Worm (Caenorhabditis elegans) whole organism, L3 larva: ENCODE results near the gene ifa-4.

ENCODE experiments used
- R02D3.7 ChIP-seq: fragments of 150-350 bp; optimal IDR thresholded peaks from 2 replicates; lab custom pipeline; 2014; ENCODE audit warnings: missing biosample characterization, missing genetic modification characterization
- ZK546.5 ChIP-seq: sonication (generic microtip); optimal IDR thresholded peaks from 2 replicates; lab custom pipeline; 2017; ENCODE audit warnings: missing biosample characterization, missing genetic modification characterization
- aly-2 ChIP-seq: fragments of 150-350 bp; optimal IDR thresholded peaks from 2 replicates; lab custom pipeline; 2014; ENCODE audit warnings: missing biosample characterization, missing genetic modification characterization
- ama-1 ChIP-seq: fragments of 150-350 bp; optimal IDR thresholded peaks from 2 replicates; lab custom pipeline; 2018
- ceh-16 ChIP-seq: sonication (generic microtip); optimal IDR thresholded peaks from 2 replicates; lab custom pipeline; 2017; ENCODE audit warnings: missing biosample characterization, missing genetic modification characterization
- ceh-82 ChIP-seq: fragments of 150-350 bp; optimal IDR thresholded peaks from 2 replicates; lab custom pipeline; 2014; ENCODE audit warnings: missing biosample characterization, missing genetic modification characterization
- ceh-9 ChIP-seq: sonication (generic microtip); optimal IDR thresholded peaks from 2 replicates; lab custom pipeline; 2018; ENCODE audit warnings: missing biosample characterization, missing genetic modification characterization
- daf-12 ChIP-seq: fragments of 150-350 bp; optimal IDR thresholded peaks from 2 replicates; lab custom pipeline; 2014; ENCODE audit warnings: missing biosample characterization, missing genetic modification reagents, missing genetic modification characterization
- egl-27 ChIP-seq: sonication (generic microtip); optimal IDR thresholded peaks from 4 replicates; lab custom pipeline; 2017; ENCODE audit warnings: missing biosample characterization, missing genetic modification reagents, missing genetic modification characterization
- elt-1 ChIP-seq: fragments of 150-350 bp; optimal IDR thresholded peaks from 2 replicates; lab custom pipeline; 2014; ENCODE audit warnings: missing biosample characterization, missing genetic modification characterization
- fkh-10 ChIP-seq: sonication (generic microtip); optimal IDR thresholded peaks from 2 replicates; lab custom pipeline; 2017; ENCODE audit warnings: missing biosample characterization, missing genetic modification reagents, missing genetic modification characterization
- fkh-2 ChIP-seq: fragments of 150-350 bp; optimal IDR thresholded peaks from 2 replicates; lab custom pipeline; 2014; ENCODE audit warnings: missing biosample characterization, missing genetic modification reagents, missing genetic modification characterization
- fos-1 ChIP-seq: fragments of 150-350 bp; optimal IDR thresholded peaks from 2 replicates; lab custom pipeline; 2014; ENCODE audit warnings: missing biosample characterization, missing genetic modification characterization
- hmg-11 ChIP-seq: sonication (generic microtip); optimal IDR thresholded peaks from 2 replicates; lab custom pipeline; 2016; ENCODE audit warnings: missing genetic modification characterization, missing compliant biosample characterization
- jun-1 ChIP-seq: fragments of 150-350 bp; optimal IDR thresholded peaks from 2 replicates; lab custom pipeline; 2014; ENCODE audit warnings: missing biosample characterization, missing genetic modification reagents, missing genetic modification characterization
- lin-15B ChIP-seq: fragments of 150-350 bp; optimal IDR thresholded peaks from 2 replicates; lab custom pipeline; 2014; ENCODE audit warnings: missing biosample characterization, missing genetic modification characterization
- lin-39 ChIP-seq: fragments of 150-350 bp; optimal IDR thresholded peaks from 2 replicates; lab custom pipeline; 2018; ENCODE audit warnings: missing biosample characterization, missing genetic modification reagents, missing genetic modification characterization
- lsy-12 ChIP-seq: sonication (generic microtip); optimal IDR thresholded peaks from 2 replicates; lab custom pipeline; 2016; ENCODE audit warnings: mild to moderate bottlenecking, missing genetic modification characterization, missing compliant biosample characterization
- mdl-1 ChIP-seq: fragments of 150-350 bp; optimal IDR thresholded peaks from 2 replicates; lab custom pipeline; 2014; ENCODE audit warnings: missing biosample characterization, missing genetic modification characterization
- mml-1 ChIP-seq: fragments of 150-350 bp; sonication (generic microtip); optimal IDR thresholded peaks from 3 replicates; lab custom pipeline; 2014; ENCODE audit warnings: missing biosample characterization, missing genetic modification characterization
- nfya-1 ChIP-seq: sonication (generic microtip); optimal IDR thresholded peaks from 2 replicates; lab custom pipeline; 2017; ENCODE audit warnings: missing genetic modification characterization, mild to moderate bottlenecking, missing compliant biosample characterization, antibody characterized with exemption, moderate library complexity; ENCODE audit not compliant: insufficient read depth
- nhr-11 ChIP-seq: fragments of 150-350 bp; optimal IDR thresholded peaks from 2 replicates; lab custom pipeline; 2014; ENCODE audit warnings: missing biosample characterization, missing genetic modification characterization
- nhr-12 ChIP-seq: fragments of 150-350 bp; optimal IDR thresholded peaks from 2 replicates; lab custom pipeline; 2014; ENCODE audit warnings: missing biosample characterization, missing genetic modification characterization
- nhr-23 ChIP-seq: fragments of 150-350 bp; optimal IDR thresholded peaks from 2 replicates; lab custom pipeline; 2014; ENCODE audit warnings: missing biosample characterization, missing genetic modification reagents, missing genetic modification characterization
- nhr-237 ChIP-seq: fragments of 150-350 bp; optimal IDR thresholded peaks from 2 replicates; lab custom pipeline; 2014; ENCODE audit warnings: missing biosample characterization, missing genetic modification characterization
- nhr-25 ChIP-seq: sonication (generic microtip); optimal IDR thresholded peaks from 2 replicates; lab custom pipeline; 2017; ENCODE audit warnings: missing biosample characterization, missing genetic modification characterization
- nhr-28 ChIP-seq: fragments of 150-350 bp; optimal IDR thresholded peaks from 2 replicates; lab custom pipeline; 2014; ENCODE audit warnings: missing biosample characterization, missing genetic modification characterization
- nhr-67 ChIP-seq: fragments of 150-350 bp; optimal IDR thresholded peaks from 2 replicates; lab custom pipeline; 2014; ENCODE audit warnings: missing biosample characterization, missing genetic modification characterization
- nhr-77 ChIP-seq: fragments of 150-350 bp; optimal IDR thresholded peaks from 2 replicates; lab custom pipeline; 2014; ENCODE audit warnings: missing biosample characterization, missing genetic modification characterization
- pqm-1 ChIP-seq: fragments of 150-350 bp; optimal IDR thresholded peaks from 2 replicates; lab custom pipeline; 2017; ENCODE audit warnings: missing biosample characterization, missing genetic modification characterization, inconsistent platforms
- skn-1 ChIP-seq: fragments of 150-350 bp; optimal IDR thresholded peaks from 2 replicates; lab custom pipeline; 2014; ENCODE audit warnings: missing biosample characterization, missing genetic modification characterization
- snpc-4 ChIP-seq: fragments of 150-350 bp; optimal IDR thresholded peaks from 2 replicates; lab custom pipeline; 2014; ENCODE audit warnings: missing biosample characterization, missing genetic modification characterization
- unc-62 ChIP-seq: fragments of 150-350 bp; sonication (generic microtip); optimal IDR thresholded peaks from 4 replicates; lab custom pipeline; 2014; ENCODE audit warnings: missing biosample characterization, missing genetic modification reagents, missing genetic modification characterization
- zag-1 ChIP-seq: fragments of 150-350 bp; optimal IDR thresholded peaks from 2 replicates; lab custom pipeline; 2014; ENCODE audit warnings: missing biosample characterization, missing genetic modification characterization
- ztf-4 ChIP-seq: fragments of 150-350 bp; optimal IDR thresholded peaks from 2 replicates; lab custom pipeline; 2014; ENCODE audit warnings: missing biosample characterization, missing genetic modification characterization

Gene ifa-4

ce11 chrX:4872758-4873157 lies 43.0 kb downstream of the ifa-4 start:
- no peak for TF ChIP-seq ama-1 (lab: Kevin White, UChicago)
- no peak for TF ChIP-seq lsy-12 (tag; lab: Kevin White, UChicago)
- TF ChIP-seq ceh-9 (tag; lab: Kevin White, UChicago) = no peak
- TF ChIP-seq mdl-1 (tag; lab: Kevin White, UChicago) = no peak
- peak; percentile 82 for TF ChIP-seq nhr-25 (tag; lab: Kevin White, UChicago)
- peak; percentile 7 for TF ChIP-seq elt-1
- TF ChIP-seq R02D3.7 (tag; lab: Kevin White, UChicago) = no peak
- TF ChIP-seq, all 47 proteins: peak for 2

ce11 chrX:4870683-4871082 lies 45.1 kb downstream of the ifa-4 start:
- TF ChIP-seq lin-39 = no peak
- TF ChIP-seq nhr-67 (tag; lab: Kevin White, UChicago) = no peak
- TF ChIP-seq fos-1 = no peak
- TF ChIP-seq, all 47 proteins: peak for 0

- TF ChIP-seq ama-1 (lab: Kevin White, UChicago) (no peak), nhr-77 (tag; lab: Kevin White, UChicago) (no peak), nhr-237 (tag; lab: Kevin White, UChicago) (no peak), lin-15B (tag; lab: Kevin White, UChicago) (no peak), nfya-1 (no peak), ztf-4 (no peak), fkh-2 (tag; lab: Kevin White, UChicago) (no peak), unc-62 (GFP tag; lab: Kevin White, UChicago) (no peak), nhr-12 (no peak), R02D3.7 (tag; lab: Kevin White, UChicago) (no peak), egl-27 (tag; lab: Kevin White, UChicago) (no peak), ceh-16 (tag; lab: Kevin White, UChicago) (no peak), hmg-11 (tag; lab: Kevin White, UChicago) (no peak)
Measured at ce11 chrX:4869627-4870026, 46.2 kb downstream of the ifa-4 start.

ce11 chrX:4865798-4866197 lies 50.0 kb downstream of the ifa-4 start, which contains the start of gene ntc-1:
Gene ntc-1 (plus strand): TSS chrX:4866098.
- TF ChIP-seq jun-1 = no peak
- no peak for TF ChIP-seq daf-12 (tag; lab: Kevin White, UChicago)
- TF ChIP-seq unc-62 (GFP tag; lab: Kevin White, UChicago) = no peak
- no peak for TF ChIP-seq ama-1 (lab: Kevin White, UChicago)
- TF ChIP-seq skn-1 (tag; lab: Kevin White, UChicago) = no peak
- no peak for TF ChIP-seq nhr-11 (tag; lab: Kevin White, UChicago)
- TF ChIP-seq lsy-12 (tag; lab: Kevin White, UChicago) = no peak
- TF ChIP-seq zag-1 (tag; lab: Kevin White, UChicago) = no peak
- no peak for TF ChIP-seq mml-1 (tag; lab: Kevin White, UChicago)
- no peak for TF ChIP-seq ZK546.5 (tag; lab: Kevin White, UChicago)
- TF ChIP-seq nhr-67 (tag; lab: Kevin White, UChicago) = no peak
- no peak for TF ChIP-seq elt-1
- no peak for TF ChIP-seq egl-27 (tag; lab: Kevin White, UChicago)
- no peak for TF ChIP-seq nhr-28 (tag; lab: Kevin White, UChicago)
- TF ChIP-seq ceh-9 (tag; lab: Kevin White, UChicago) = no peak

ce11 chrX:4864214-4864613 lies 51.6 kb downstream of the ifa-4 start:
- no peak for TF ChIP-seq nhr-23 (tag; lab: Kevin White, UChicago)
- no peak for TF ChIP-seq ceh-82
- no peak for TF ChIP-seq nhr-12
- TF ChIP-seq nhr-77 (tag; lab: Kevin White, UChicago) = no peak
- no peak for TF ChIP-seq fkh-10 (GFP tag; lab: Kevin White, UChicago)
- TF ChIP-seq zag-1 (tag; lab: Kevin White, UChicago) = no peak
- TF ChIP-seq ama-1 (lab: Kevin White, UChicago) = no peak
- no peak for TF ChIP-seq pqm-1 (tag; lab: Kevin White, UChicago)
- no peak for TF ChIP-seq mml-1 (tag; lab: Kevin White, UChicago)
- no peak for TF ChIP-seq elt-1
- TF ChIP-seq fkh-2 (tag; lab: Kevin White, UChicago) = no peak
- no peak for TF ChIP-seq daf-12 (tag; lab: Kevin White, UChicago)
- no peak for TF ChIP-seq snpc-4
- TF ChIP-seq aly-2 (tag; lab: Kevin White, UChicago) = no peak
- no peak for TF ChIP-seq nfya-1
- no peak for TF ChIP-seq ZK546.5 (tag; lab: Kevin White, UChicago)
- TF ChIP-seq fos-1 = no peak
